Worm (Caenorhabditis elegans) whole organism, mixed stage, embryonic: ENCODE results near the gene srt-16.

ENCODE experiments used
- blmp-1 ChIP-seq: fragments of 150-350 bp; optimal IDR thresholded peaks from 2 replicates; lab custom pipeline; 2014; ENCODE audit warnings: missing biosample characterization, missing genetic modification characterization
- ceh-83 ChIP-seq: fragments of 200-800 bp; sonication (Bioruptor generic); optimal IDR thresholded peaks from 2 replicates; lab custom pipeline; 2018; ENCODE audit warnings: mild to moderate bottlenecking, missing genetic modification characterization, missing compliant biosample characterization
- ces-1 ChIP-seq: fragments of 150-350 bp; optimal IDR thresholded peaks from 2 replicates; lab custom pipeline; 2014; ENCODE audit warnings: missing biosample characterization, missing genetic modification reagents, missing genetic modification characterization
- flh-1 ChIP-seq: fragments of 200-800 bp; sonication (Bioruptor generic); optimal IDR thresholded peaks from 2 replicates; lab custom pipeline; 2018; ENCODE audit warnings: mild to moderate bottlenecking, missing genetic modification characterization, moderate library complexity, missing compliant biosample characterization
- lsy-2 ChIP-seq: fragments of 150-350 bp; optimal IDR thresholded peaks from 2 replicates; lab custom pipeline; 2014; ENCODE audit warnings: missing biosample characterization, missing genetic modification characterization
- mab-5 ChIP-seq: fragments of 150-350 bp; optimal IDR thresholded peaks from 2 replicates; lab custom pipeline; 2014; ENCODE audit warnings: missing biosample characterization, missing genetic modification characterization
- mep-1 ChIP-seq: fragments of 150-350 bp; optimal IDR thresholded peaks from 2 replicates; lab custom pipeline; 2017; ENCODE audit warnings: missing biosample characterization, missing genetic modification reagents, missing genetic modification characterization, inconsistent platforms
- snpc-4 ChIP-seq: fragments of 150-350 bp; optimal IDR thresholded peaks from 2 replicates; lab custom pipeline; 2014; ENCODE audit warnings: missing biosample characterization, missing genetic modification characterization
- unc-39 ChIP-seq: fragments of 150-350 bp; optimal IDR thresholded peaks from 2 replicates; lab custom pipeline; 2014; ENCODE audit warnings: missing biosample characterization, missing genetic modification characterization
- unc-62 ChIP-seq: fragments of 150-350 bp; optimal IDR thresholded peaks from 2 replicates; lab custom pipeline; 2014; ENCODE audit warnings: missing biosample characterization, missing genetic modification reagents, missing genetic modification characterization

ce11 chrV:3071548-3071947, 7.2 kb upstream of the srt-16 start, which contains the start of gene C50H11.13:
- TF ChIP-seq mep-1 (tag; lab: Kevin White, UChicago) (no peak), unc-62 (no peak), blmp-1 (no peak), ceh-83 (GFP tag; lab: Kevin White, UChicago) (no peak), ces-1 (GFP tag; lab: Kevin White, UChicago) (no peak), snpc-4 (no peak), mab-5 (no peak), lsy-2 (tag; lab: Kevin White, UChicago) (no peak), flh-1 (no peak), unc-39 (tag; lab: Kevin White, UChicago) (no peak)
